Comparison of ENCODE assay signal across 3 worm cellular contexts in the genomic region with DNA sequence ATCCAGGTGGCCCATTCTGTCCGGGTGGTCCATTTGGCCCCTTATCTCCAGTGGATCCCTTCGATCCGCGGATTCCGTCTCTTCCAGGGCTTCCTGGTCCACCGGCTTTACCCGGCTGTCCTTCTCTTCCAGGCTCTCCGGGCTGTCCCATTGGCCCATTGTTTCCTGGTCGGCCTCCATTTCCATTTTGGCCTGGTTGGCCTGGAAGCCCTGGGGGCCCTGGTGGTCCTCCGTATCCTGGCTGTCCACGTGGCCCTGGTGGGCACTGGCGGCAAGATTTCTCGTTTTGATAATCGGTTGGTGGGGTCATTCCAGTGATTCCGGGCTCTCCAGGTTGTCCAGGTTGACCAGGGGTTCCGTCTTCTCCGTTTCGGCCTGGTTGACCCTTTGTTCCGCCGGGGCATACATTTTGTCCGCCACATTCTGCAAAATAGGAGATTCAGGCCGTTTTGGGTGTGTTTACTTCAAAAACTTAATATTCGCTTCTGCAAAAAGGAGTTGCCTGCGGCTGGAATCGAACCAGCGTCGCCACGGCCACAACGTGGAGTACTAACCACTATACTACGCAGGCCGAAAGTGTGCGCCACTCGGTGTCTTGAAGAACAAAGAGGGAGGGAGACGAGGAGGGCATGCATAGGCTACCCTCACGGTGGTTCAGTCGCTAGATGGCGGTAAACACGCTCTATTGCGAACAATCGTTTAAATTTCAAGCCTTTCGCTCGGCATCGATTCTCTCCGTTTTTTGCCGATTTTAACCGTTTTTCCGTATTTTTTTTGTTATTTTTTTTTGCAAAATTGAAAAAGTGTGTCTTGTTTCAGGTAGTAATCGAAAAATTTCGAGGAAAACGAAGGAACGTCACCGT.
A peak's percentile ranks its signal among the peaks of the same experiment; 100 is the strongest.
TF ChIP-seq lines count a peak whose summit lies in the region.

A gene (plus strand): TSS at position 813 of the 863 bp plus-strand sequence.

TF ChIP-seq in whole organism, L4 larva, 104 proteins besides CTCF, POLR2A, EP300 and RAD21 (continued from another document and continues in another):
- peak; percentile 32 for TF ChIP-seq unc-130 (GFP tag; optimal IDR thresholded peaks at IDR 0.05; lab: Kevin White, UChicago)
- TF ChIP-seq mdl-1 (tag; optimal IDR thresholded peaks at IDR 0.05; lab: Kevin White, UChicago), result peak in 1 of 2 experiments; percentile 28
- TF ChIP-seq F44E2.7 (GFP tag; IDR thresholded peaks at IDR 0.05; lab: Robert Waterston, UW), result 0 out of 2 replicates have a peak, but pooled peaks have one; percentile 37
- TF ChIP-seq php-3 (GFP tag; IDR thresholded peaks at IDR 0.05; lab: Robert Waterston, UW), result 0 out of 2 replicates have a peak, but pooled peaks have one; percentile 42
- TF ChIP-seq dmd-6 (GFP tag; IDR thresholded peaks at IDR 0.05; lab: Robert Waterston, UW), result peak; percentile 82
- peak; percentile 30 for TF ChIP-seq jun-1 (tag; optimal IDR thresholded peaks at IDR 0.05; lab: Kevin White, UChicago)
- 0 out of 2 replicates have a peak, but pooled peaks have one; percentile 23 for TF ChIP-seq F26F4.8 (GFP tag; conservative IDR thresholded peaks at IDR 0.05; lab: Robert Waterston, UW)
- no peak for TF ChIP-seq nhr-237 (tag; optimal IDR thresholded peaks at IDR 0.05; lab: Kevin White, UChicago)
- TF ChIP-seq gei-8 (GFP tag; optimal IDR thresholded peaks at IDR 0.05; lab: Kevin White, UChicago), result no peak
- TF ChIP-seq hmg-1.1 (GFP tag; IDR thresholded peaks at IDR 0.05; lab: Robert Waterston, UW), result peak; percentile 96
- TF ChIP-seq rbr-2 (tag; optimal IDR thresholded peaks at IDR 0.05; lab: Kevin White, UChicago), result peak; percentile 71
- peak; percentile 84 for TF ChIP-seq daf-19 (GFP tag; conservative IDR thresholded peaks at IDR 0.05; lab: Robert Waterston, UW)
- TF ChIP-seq ZK337.2 (GFP tag; IDR thresholded peaks at IDR 0.05; lab: Robert Waterston, UW), result peak; percentile 74; the same call in 1 of the 2 replicates
- TF ChIP-seq lin-1 (GFP tag; IDR thresholded peaks at IDR 0.05; lab: Robert Waterston, UW), result peak; percentile 44
- no peak for TF ChIP-seq nhr-10 (tag; optimal IDR thresholded peaks at IDR 0.05; lab: Kevin White, UChicago)
- TF ChIP-seq nhr-28 (tag; optimal IDR thresholded peaks at IDR 0.05; lab: Kevin White, UChicago), result peak; percentile 27
- peak; percentile 75 for TF ChIP-seq ctbp-1 (GFP tag; IDR thresholded peaks at IDR 0.05; lab: Robert Waterston, UW)
- TF ChIP-seq nhr-102 (tag; optimal IDR thresholded peaks at IDR 0.05; lab: Kevin White, UChicago), result peak; percentile 46
- peak; percentile 15 for TF ChIP-seq mxl-3 (GFP tag; optimal IDR thresholded peaks at IDR 0.05; lab: Kevin White, UChicago)
- 0 out of 2 replicates have a peak, but pooled peaks have one; percentile 74 for TF ChIP-seq ceh-20 (GFP tag; IDR thresholded peaks at IDR 0.05; lab: Robert Waterston, UW)
- peak; percentile 79 for TF ChIP-seq nhr-42 (GFP tag; IDR thresholded peaks at IDR 0.05; lab: Robert Waterston, UW)
- no peak for TF ChIP-seq nhr-6 (tag; optimal IDR thresholded peaks at IDR 0.05; lab: Kevin White, UChicago)
- TF ChIP-seq hlh-30 (tag; optimal IDR thresholded peaks at IDR 0.05; lab: Kevin White, UChicago; ENCODE audit: insufficient read depth), result peak; percentile 22
- TF ChIP-seq nhr-76 (tag; optimal IDR thresholded peaks at IDR 0.05; lab: Kevin White, UChicago), result no peak
- no peak for TF ChIP-seq zag-1 (tag; optimal IDR thresholded peaks at IDR 0.05; lab: Kevin White, UChicago)
- no peak for TF ChIP-seq ceh-82 (tag; optimal IDR thresholded peaks at IDR 0.05; lab: Kevin White, UChicago)
- peak in 1 of 2 experiments; percentile 29 for TF ChIP-seq daf-16 (GFP tag; optimal IDR thresholded peaks at IDR 0.05; lab: Kevin White, UChicago)
- TF ChIP-seq daf-16 (tag; optimal IDR thresholded peaks at IDR 0.05; lab: Kevin White, UChicago), result peak; percentile 54
- TF ChIP-seq zip-11 (GFP tag; IDR thresholded peaks at IDR 0.05; lab: Robert Waterston, UW), result 0 out of 2 replicates have a peak, but pooled peaks have one; percentile 51
- TF ChIP-seq hlh-11 (tag; optimal IDR thresholded peaks at IDR 0.05; lab: Kevin White, UChicago), result peak; percentile 44
- TF ChIP-seq ces-1 (GFP tag; optimal IDR thresholded peaks at IDR 0.05; lab: Kevin White, UChicago), result no peak
- TF ChIP-seq hif-1 (tag; optimal IDR thresholded peaks at IDR 0.05; lab: Kevin White, UChicago), result peak in 1 of 2 experiments; percentile 25
- no peak for TF ChIP-seq lir-3 (tag; optimal IDR thresholded peaks at IDR 0.05; lab: Kevin White, UChicago)
- TF ChIP-seq snpc-4 (tag; optimal IDR thresholded peaks at IDR 0.05; lab: Kevin White, UChicago), result no peak
- TF ChIP-seq tag-97 (GFP tag; IDR thresholded peaks at IDR 0.05; lab: Robert Waterston, UW), result 0 out of 2 replicates have a peak, but pooled peaks have one; percentile 77
- TF ChIP-seq egl-43 (GFP tag; IDR thresholded peaks at IDR 0.05; lab: Robert Waterston, UW), result peak; percentile 89
- TF ChIP-seq madf-5 (GFP tag; IDR thresholded peaks at IDR 0.05; lab: Robert Waterston, UW), result no peak
- peak; percentile 14 for TF ChIP-seq zfp-2 (tag; optimal IDR thresholded peaks at IDR 0.05; lab: Kevin White, UChicago)

TF ChIP-seq in whole organism, late embryonic, 69 proteins besides CTCF, POLR2A, EP300 and RAD21 (continued from another document and continues in another):
- peak; percentile 56 for TF ChIP-seq K02D7.2 (tag; optimal IDR thresholded peaks at IDR 0.05; lab: Kevin White, UChicago)
- TF ChIP-seq tbx-2 (tag; optimal IDR thresholded peaks at IDR 0.05; lab: Kevin White, UChicago), result peak; percentile 80
- TF ChIP-seq gmeb-2 (tag; optimal IDR thresholded peaks at IDR 0.05; lab: Kevin White, UChicago), result peak; percentile 60
- peak; percentile 63 for TF ChIP-seq rnt-1 (tag; optimal IDR thresholded peaks at IDR 0.05; lab: Kevin White, UChicago)
- peak; percentile 68 for TF ChIP-seq ttx-3 (tag; optimal IDR thresholded peaks at IDR 0.05; lab: Kevin White, UChicago)
- peak; percentile 39 for TF ChIP-seq ceh-31 (tag; optimal IDR thresholded peaks at IDR 0.05; lab: Kevin White, UChicago)
- no peak for TF ChIP-seq ets-4 (tag; optimal IDR thresholded peaks at IDR 0.05; lab: Kevin White, UChicago)
- no peak for TF ChIP-seq ceh-30 (tag; optimal IDR thresholded peaks at IDR 0.05; lab: Kevin White, UChicago)
- no peak for TF ChIP-seq pqm-1 (tag; optimal IDR thresholded peaks at IDR 0.05; lab: Kevin White, UChicago)
- TF ChIP-seq pha-4 (tag; optimal IDR thresholded peaks at IDR 0.05; lab: Kevin White, UChicago), result no peak
- TF ChIP-seq dve-1 (tag; optimal IDR thresholded peaks at IDR 0.05; lab: Kevin White, UChicago), result peak; percentile 12
- TF ChIP-seq fkh-6 (tag; optimal IDR thresholded peaks at IDR 0.05; lab: Kevin White, UChicago), result peak; percentile 66
- TF ChIP-seq pat-9 (tag; optimal IDR thresholded peaks at IDR 0.05; lab: Kevin White, UChicago), result peak; percentile 73
- TF ChIP-seq ceh-24 (tag; optimal IDR thresholded peaks at IDR 0.05; lab: Kevin White, UChicago), result no peak
- peak; percentile 65 for TF ChIP-seq ref-2 (tag; optimal IDR thresholded peaks at IDR 0.05; lab: Kevin White, UChicago)
- TF ChIP-seq fax-1 (tag; optimal IDR thresholded peaks at IDR 0.05; lab: Kevin White, UChicago), result peak; percentile 65
- TF ChIP-seq Y22D7AL.16 (tag; optimal IDR thresholded peaks at IDR 0.05; lab: Kevin White, UChicago), result peak; percentile 55
- peak; percentile 49 for TF ChIP-seq hlh-15 (tag; optimal IDR thresholded peaks at IDR 0.05; lab: Kevin White, UChicago)
- TF ChIP-seq pag-3 (tag; optimal IDR thresholded peaks at IDR 0.05; lab: Kevin White, UChicago; ENCODE audit: borderline replicate concordance), result no peak
- no peak for TF ChIP-seq elt-4 (tag; optimal IDR thresholded peaks at IDR 0.05; lab: Kevin White, UChicago)
- TF ChIP-seq ama-1 (optimal IDR thresholded peaks at IDR 0.05; lab: Kevin White, UChicago), result no peak
- no peak for TF ChIP-seq pax-1 (tag; optimal IDR thresholded peaks at IDR 0.05; lab: Kevin White, UChicago)
- peak; percentile 40 for TF ChIP-seq npax-4 (tag; optimal IDR thresholded peaks at IDR 0.05; lab: Kevin White, UChicago)
- peak; percentile 79 for TF ChIP-seq ceh-45 (GFP tag; IDR thresholded peaks at IDR 0.05; lab: Robert Waterston, UW)
- TF ChIP-seq hlh-6 (tag; optimal IDR thresholded peaks at IDR 0.05; lab: Kevin White, UChicago), result peak; percentile 77
- peak; percentile 65 for TF ChIP-seq nhr-232 (tag; optimal IDR thresholded peaks at IDR 0.05; lab: Kevin White, UChicago)
- peak; percentile 75 for TF ChIP-seq unc-86 (tag; optimal IDR thresholded peaks at IDR 0.05; lab: Kevin White, UChicago)
- peak; percentile 57 for TF ChIP-seq nfya-1 (tag; optimal IDR thresholded peaks at IDR 0.05; lab: Kevin White, UChicago)
- TF ChIP-seq T23F11.4 (GFP tag; optimal IDR thresholded peaks at IDR 0.05; lab: Kevin White, UChicago), result peak; percentile 56
- peak; percentile 76 for TF ChIP-seq madf-2 (tag; optimal IDR thresholded peaks at IDR 0.05; lab: Kevin White, UChicago)
- TF ChIP-seq C08G9.2 (tag; optimal IDR thresholded peaks at IDR 0.05; lab: Kevin White, UChicago), result peak; percentile 4
- peak; percentile 59 for TF ChIP-seq ceh-22 (tag; optimal IDR thresholded peaks at IDR 0.05; lab: Kevin White, UChicago)
- TF ChIP-seq ceh-19 (GFP tag; optimal IDR thresholded peaks at IDR 0.05; lab: Kevin White, UChicago), result peak; percentile 77
- TF ChIP-seq tbx-7 (tag; optimal IDR thresholded peaks at IDR 0.05; lab: Kevin White, UChicago), result no peak
- peak; percentile 46 for TF ChIP-seq ahr-1 (tag; optimal IDR thresholded peaks at IDR 0.05; lab: Kevin White, UChicago)
- TF ChIP-seq ceh-48 (tag; optimal IDR thresholded peaks at IDR 0.05; lab: Kevin White, UChicago), result peak; percentile 62
- no peak for TF ChIP-seq syd-9 (tag; optimal IDR thresholded peaks at IDR 0.05; lab: Kevin White, UChicago)
- TF ChIP-seq ceh-18 (tag; optimal IDR thresholded peaks at IDR 0.05; lab: Kevin White, UChicago), result peak; percentile 73
- peak; percentile 5 for TF ChIP-seq hlh-30 (tag; optimal IDR thresholded peaks at IDR 0.05; lab: Kevin White, UChicago; ENCODE audit: insufficient read depth)
- TF ChIP-seq ceh-6 (GFP tag; optimal IDR thresholded peaks at IDR 0.05; lab: Kevin White, UChicago), result peak; percentile 83
- TF ChIP-seq odd-2 (tag; optimal IDR thresholded peaks at IDR 0.05; lab: Kevin White, UChicago), result no peak
- no peak for TF ChIP-seq mec-3 (tag; optimal IDR thresholded peaks at IDR 0.05; lab: Kevin White, UChicago; ENCODE audit: borderline replicate concordance)
- peak; percentile 48 for TF ChIP-seq sdc-2 (tag; optimal IDR thresholded peaks at IDR 0.05; lab: Kevin White, UChicago)

TF ChIP-seq in whole organism, mixed stage, embryonic, 35 proteins besides CTCF, POLR2A, EP300 and RAD21 (continued from another document):
- TF ChIP-seq cnd-1 (tag; optimal IDR thresholded peaks at IDR 0.05; lab: Kevin White, UChicago) (peak; percentile 85), unc-62 (GFP tag; optimal IDR thresholded peaks at IDR 0.05; lab: Kevin White, UChicago) (no peak), sem-2 (GFP tag; optimal IDR thresholded peaks at IDR 0.05; lab: Kevin White, UChicago) (peak; percentile 70), lin-32 (GFP tag; optimal IDR thresholded peaks at IDR 0.05; lab: Kevin White, UChicago) (peak; percentile 72), mls-2 (tag; optimal IDR thresholded peaks at IDR 0.05; lab: Kevin White, UChicago) (peak; percentile 91), M03D4.4 (tag; optimal IDR thresholded peaks at IDR 0.05; lab: Kevin White, UChicago) (peak; percentile 89), zip-8 (tag; optimal IDR thresholded peaks at IDR 0.05; lab: Kevin White, UChicago) (no peak), flh-1 (GFP tag; optimal IDR thresholded peaks at IDR 0.05; lab: Kevin White, UChicago) (peak; percentile 48), ceh-43 (GFP tag; optimal IDR thresholded peaks at IDR 0.05; lab: Kevin White, UChicago) (peak; percentile 79)
